Worm (Caenorhabditis elegans) whole organism, L1 larva: ENCODE measurements around the gene clec-123.

Source experiments
- lin-13 ChIP-seq: fragments of 150-350 bp; optimal IDR thresholded peaks from 2 replicates; lab custom pipeline; 2014; ENCODE audit warnings: missing biosample characterization, missing genetic modification reagents, missing genetic modification characterization
- lin-15B ChIP-seq: fragments of 150-350 bp; sonication (generic microtip); optimal IDR thresholded peaks from 3 replicates; lab custom pipeline; 2014; ENCODE audit warnings: missing biosample characterization, missing genetic modification characterization
- lin-39 ChIP-seq: fragments of 150-350 bp; optimal IDR thresholded peaks from 2 replicates; lab custom pipeline; 2014; ENCODE audit warnings: missing biosample characterization, missing genetic modification reagents, missing genetic modification characterization
- nhr-237 ChIP-seq: fragments of 150-350 bp; optimal IDR thresholded peaks from 2 replicates; lab custom pipeline; 2014; ENCODE audit warnings: missing biosample characterization, missing genetic modification characterization
- nhr-77 ChIP-seq: fragments of 150-350 bp; optimal IDR thresholded peaks from 2 replicates; lab custom pipeline; 2014; ENCODE audit warnings: missing biosample characterization, missing genetic modification characterization
- tbx-2 ChIP-seq: sonication (generic microtip); optimal IDR thresholded peaks from 2 replicates; lab custom pipeline; 2016; ENCODE audit warnings: missing genetic modification characterization, missing compliant biosample characterization
- unc-62 ChIP-seq: fragments of 150-350 bp; optimal IDR thresholded peaks from 2 replicates; lab custom pipeline; 2014; ENCODE audit warnings: missing biosample characterization, missing genetic modification reagents, missing genetic modification characterization

ce11 chrII:3145842-3146241 is 31.8 kb downstream of the clec-123 start, which contains the start of gene T10D4.15:
- TF ChIP-seq nhr-237 (tag; lab: Kevin White, UChicago) (no peak), lin-39 (tag; lab: Kevin White, UChicago) (no peak), tbx-2 (tag; lab: Kevin White, UChicago) (no peak), nhr-77 (no peak), lin-13 (GFP tag; lab: Kevin White, UChicago) (no peak), lin-15B (tag; lab: Kevin White, UChicago) (no peak), unc-62 (no peak)
